Worm (Caenorhabditis elegans) whole organism, L4 larva: ENCODE measurements around the gene srsx-27.

Source experiments
- T26A8.4 ChIP-seq: fragments of 200-800 bp; sonication (Bioruptor generic); IDR thresholded peaks from 2 replicates; pipeline ENCODE4 v1.3.6; 2022; ENCODE audit warnings: missing genetic modification characterization, missing compliant biosample characterization
- aly-2 ChIP-seq: sonication (generic microtip); optimal IDR thresholded peaks from 2 replicates; lab custom pipeline; 2018; ENCODE audit warnings: missing biosample characterization, missing genetic modification characterization
- ama-1 ChIP-seq: fragments of 150-350 bp; optimal IDR thresholded peaks from 2 replicates; lab custom pipeline; 2014; ENCODE audit warnings: inconsistent platforms, mixed read lengths
- ctbp-1 ChIP-seq: fragments of 200-800 bp; sonication (Bioruptor generic); IDR thresholded peaks from 2 replicates; pipeline ENCODE4 v1.3.6; 2022; ENCODE audit warnings: missing genetic modification reagents, missing genetic modification characterization, missing compliant biosample characterization
- daf-12 ChIP-seq: fragments of 150-350 bp; optimal IDR thresholded peaks from 2 replicates; lab custom pipeline; 2014; ENCODE audit warnings: missing biosample characterization, missing genetic modification reagents, missing genetic modification characterization
- dpl-1 ChIP-seq: fragments of 150-350 bp; optimal IDR thresholded peaks from 2 replicates; lab custom pipeline; 2014; ENCODE audit warnings: missing biosample characterization, missing genetic modification reagents, missing genetic modification characterization
- duxl-1 ChIP-seq: sonication (generic microtip); optimal IDR thresholded peaks from 2 replicates; lab custom pipeline; 2016; ENCODE audit warnings: mild to moderate bottlenecking, missing genetic modification characterization, moderate library complexity, missing compliant biosample characterization; ENCODE audit not compliant: poor library complexity
- hif-1 ChIP-seq, 2 experiments: sonication (generic microtip); optimal IDR thresholded peaks; 2 replicates each; lab custom pipeline; 2016 to 2017; ENCODE audit warnings: missing compliant biosample characterization in 2 of 2, missing genetic modification characterization in 2 of 2, missing genetic modification reagents in 2 of 2, missing genotype in 2 of 2, mild to moderate bottlenecking in 1 of 2
- jun-1 ChIP-seq: fragments of 150-350 bp; optimal IDR thresholded peaks from 2 replicates; lab custom pipeline; 2014; ENCODE audit warnings: missing biosample characterization, missing genetic modification reagents, missing genetic modification characterization
- lin-15B ChIP-seq: fragments of 150-350 bp; sonication (generic microtip); optimal IDR thresholded peaks from 3 replicates; lab custom pipeline; 2014; ENCODE audit warnings: missing biosample characterization, missing genetic modification characterization
- mdt-29 ChIP-seq: fragments of 200-800 bp; sonication (Bioruptor generic); IDR thresholded peaks from 2 replicates; pipeline ENCODE4 v1.3.6; 2022; ENCODE audit warnings: missing genetic modification reagents, missing genetic modification characterization, missing compliant biosample characterization
- skn-1 ChIP-seq: fragments of 150-350 bp; optimal IDR thresholded peaks from 2 replicates; lab custom pipeline; 2014; ENCODE audit warnings: missing biosample characterization, missing genetic modification characterization
- snpc-4 ChIP-seq: fragments of 150-350 bp; optimal IDR thresholded peaks from 2 replicates; lab custom pipeline; 2014; ENCODE audit warnings: missing biosample characterization, missing genetic modification characterization

DNA sequence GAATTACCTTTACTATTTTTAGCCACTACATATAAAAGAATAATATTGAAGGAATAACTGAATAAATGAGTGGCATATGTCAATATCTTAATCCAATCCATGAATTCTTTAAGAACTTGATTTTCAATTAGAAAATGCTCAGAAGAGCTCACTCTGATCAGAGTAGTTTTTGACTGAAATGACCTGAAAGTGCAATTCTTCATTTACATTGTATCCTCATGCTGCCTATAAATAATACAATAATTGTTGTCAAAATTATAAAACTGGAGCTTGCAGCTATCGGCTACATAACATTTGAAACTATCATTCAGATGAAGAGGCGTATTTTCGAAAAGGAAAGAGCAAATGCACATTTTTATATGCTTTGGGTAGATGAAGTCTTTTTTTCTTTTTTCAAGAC is 27.2 kb upstream of the srsx-27 start, which contains the start of gene srxa-19:
- TF ChIP-seq dpl-1 (GFP tag; lab: Kevin White, UChicago) (no peak), hif-1 (tag; optimal IDR thresholded peaks at IDR 0.05; lab: Kevin White, UChicago) (no peak), skn-1 (no peak), T26A8.4 (GFP tag; lab: Robert Waterston, UW) (no peak), lin-15B (tag; lab: Kevin White, UChicago) (no peak), snpc-4 (tag; lab: Kevin White, UChicago) (no peak), mdt-29 (GFP tag; lab: Robert Waterston, UW) (no peak), daf-12 (tag; lab: Kevin White, UChicago) (no peak), aly-2 (tag; lab: Kevin White, UChicago) (no peak), duxl-1 (no peak), ctbp-1 (GFP tag; lab: Robert Waterston, UW) (no peak), jun-1 (tag; lab: Kevin White, UChicago) (no peak), ama-1 (lab: Kevin White, UChicago) (no peak)
